Worm (Caenorhabditis elegans): ENCODE data around the gene mdl-1.
A peak's percentile ranks its signal among the peaks of the same experiment; 100 is the strongest.

mdl-1 gene

DNA sequence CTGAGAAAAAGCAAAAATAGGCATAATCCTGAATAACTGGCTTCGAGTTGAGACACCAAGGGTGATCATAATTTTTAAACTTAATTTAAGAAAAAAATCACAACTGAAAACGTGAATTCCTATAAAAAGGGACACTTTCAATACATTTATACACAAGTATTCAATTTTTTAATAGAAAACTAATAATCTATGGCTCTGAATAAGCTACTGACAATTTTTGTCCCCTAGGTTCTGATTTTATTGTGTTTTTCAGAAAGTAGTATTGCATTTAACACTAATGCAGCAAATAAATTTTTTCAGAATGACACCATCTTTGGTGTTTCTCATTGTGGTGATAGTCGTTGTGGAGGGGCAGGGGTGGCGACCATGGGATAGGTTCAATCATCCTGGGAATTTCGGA, 28.9 kb upstream of the mdl-1 start, which contains the start of gene nas-11:
nas-11 (plus strand) TSS at position 301 of the 400 bp plus-strand sequence.
- TF ChIP-seq B0261.1 (tag; optimal IDR thresholded peaks at IDR 0.05) (no peak), snpc-1.3 (tag; optimal IDR thresholded peaks at IDR 0.05; ENCODE audit: insufficient read depth) (no peak), D2030.7 (GFP tag; IDR thresholded peaks at IDR 0.05) (no peak)

DNA sequence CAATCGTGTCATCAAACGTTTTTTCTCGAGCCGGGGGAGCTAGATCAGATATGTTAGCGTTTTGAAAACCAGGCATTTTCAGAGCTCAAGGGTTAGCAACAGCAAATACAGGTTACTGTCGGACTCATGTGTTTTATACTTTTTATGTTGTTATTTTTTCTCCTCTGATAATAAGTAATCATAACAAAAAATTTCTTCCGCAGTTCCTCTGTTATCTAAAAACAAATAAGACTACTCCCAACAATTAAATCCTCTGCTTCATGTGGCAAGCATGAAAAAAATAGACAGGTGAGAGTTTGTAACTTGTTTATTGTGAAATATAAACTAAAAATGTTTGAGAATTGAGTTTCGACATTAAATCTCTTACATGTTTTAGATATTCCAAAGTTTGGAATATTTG, 23.6 kb upstream of the mdl-1 start, which contains the start of gene smf-2:
smf-2 (minus strand) TSS at position 101 of the 400 bp plus-strand sequence.
- TF ChIP-seq nfya-1 (tag; optimal IDR thresholded peaks at IDR 0.05; ENCODE audit: borderline replicate concordance, insufficient read depth) (no peak), gei-17 (GFP tag; optimal IDR thresholded peaks at IDR 0.05) (no peak), pbrm-1 (GFP tag; IDR thresholded peaks at IDR 0.05) (no peak), mxl-1 (tag; optimal IDR thresholded peaks at IDR 0.05) (no peak), nhr-27 (tag; optimal IDR thresholded peaks at IDR 0.05) (no peak), zim-3 (tag; optimal IDR thresholded peaks at IDR 0.05) (no peak), nhr-80 (tag; optimal IDR thresholded peaks at IDR 0.05) (no peak), F55B11.4 (tag; optimal IDR thresholded peaks at IDR 0.05; ENCODE audit: borderline replicate concordance, insufficient read depth) (no peak)

ce11 chrX:6722966-6723365, 19.2 kb upstream of the mdl-1 start, which contains the start of gene smf-1:
Gene smf-1, minus strand, starts transcription at chrX:6723066.
- TF ChIP-seq madf-3 (GFP tag; IDR thresholded peaks at IDR 0.05), result no peak
- peak; percentile 16; the same call in 1 of the 2 replicates for TF ChIP-seq nfyb-1 (GFP tag; IDR thresholded peaks at IDR 0.05)

DNA sequence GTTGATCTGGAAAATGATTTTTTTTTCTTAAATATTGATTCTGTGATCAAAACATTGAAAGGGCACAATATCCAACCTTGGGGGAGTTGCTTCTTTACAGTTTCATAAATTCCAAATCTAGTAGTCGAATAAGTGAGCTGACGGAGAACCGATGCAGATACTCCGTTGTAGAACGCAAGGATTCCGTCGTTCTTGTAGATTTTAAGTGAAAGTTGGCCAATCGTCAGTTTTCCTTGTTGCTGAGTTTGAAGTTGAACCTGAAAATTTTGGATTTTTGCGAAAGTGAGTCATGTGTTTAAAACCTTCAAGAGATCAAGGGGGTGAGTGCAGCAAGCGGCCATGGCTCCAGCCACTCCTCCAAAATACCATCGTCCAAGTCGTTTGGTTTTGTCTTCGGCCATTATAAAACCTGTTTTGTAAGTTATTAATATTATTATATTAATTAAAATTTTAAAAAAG, 16.9 kb upstream of the mdl-1 start, which contains the start of gene slc-25A10:
slc-25A10 (minus strand) TSS at position 409 of the 459 bp plus-strand sequence.
- no peak for TF ChIP-seq tbx-9 (tag; optimal IDR thresholded peaks at IDR 0.05; ENCODE audit: borderline replicate concordance)
- no peak for TF ChIP-seq repo-1 (tag; optimal IDR thresholded peaks at IDR 0.05)
- TF ChIP-seq nhr-120 (GFP tag; IDR thresholded peaks at IDR 0.05), result no peak
- TF ChIP-seq F37B4.10 (GFP tag; IDR thresholded peaks at IDR 0.05), result no peak
- no peak for TF ChIP-seq ztf-6 (GFP tag; IDR thresholded peaks at IDR 0.05)
- TF ChIP-seq xnd-1 (tag; optimal IDR thresholded peaks at IDR 0.05), result no peak
- TF ChIP-seq unc-62 (GFP tag; optimal IDR thresholded peaks at IDR 0.05), result no peak
- no peak for TF ChIP-seq snpc-1.1 (tag; optimal IDR thresholded peaks at IDR 0.05; ENCODE audit: insufficient read depth)
- TF ChIP-seq Y79H2A.3 (GFP tag; conservative IDR thresholded peaks at IDR 0.05), result no peak
- TF ChIP-seq lir-1 (GFP tag; conservative IDR thresholded peaks at IDR 0.05), result no peak
- no peak for TF ChIP-seq let-607 (tag; optimal IDR thresholded peaks at IDR 0.05)
- no peak for TF ChIP-seq nfya-1 (tag; optimal IDR thresholded peaks at IDR 0.05; ENCODE audit: borderline replicate concordance, insufficient read depth)
- TF ChIP-seq hlh-12 (tag; optimal IDR thresholded peaks at IDR 0.05), result no peak
- TF ChIP-seq dpl-1 (GFP tag; optimal IDR thresholded peaks at IDR 0.05), result no peak
- TF ChIP-seq nfyb-1 (GFP tag; IDR thresholded peaks at IDR 0.05), result no peak
- no peak for TF ChIP-seq dox-1 (GFP tag; IDR thresholded peaks at IDR 0.05)

DNA sequence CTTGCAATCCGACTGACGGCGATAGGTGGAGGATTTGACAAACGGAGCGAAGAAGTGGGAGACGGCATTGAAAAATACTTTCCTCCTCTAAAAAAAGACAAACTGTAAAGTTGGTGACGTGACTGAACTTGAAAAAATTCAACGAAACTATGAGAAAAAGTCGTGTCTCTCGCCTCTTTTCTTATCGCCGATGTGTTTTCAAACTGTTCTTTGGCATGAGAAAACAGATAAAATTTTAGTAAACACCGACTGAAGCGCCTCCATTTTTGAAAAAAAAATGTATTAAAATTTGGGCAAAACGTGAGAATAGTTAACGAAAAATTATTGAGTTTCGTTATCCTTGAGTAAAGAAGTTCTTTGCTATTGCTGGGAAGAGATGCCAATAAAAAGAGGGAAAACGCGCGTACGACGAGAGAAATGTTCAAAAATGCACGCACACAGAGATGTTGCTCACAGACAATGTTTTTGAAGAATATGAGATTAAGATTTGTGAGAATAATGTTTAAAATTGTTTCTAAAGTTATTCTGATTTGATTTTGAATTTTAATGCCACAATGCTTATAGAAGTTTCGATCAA, 13.2 kb upstream of the mdl-1 start:
- TF ChIP-seq lin-40 (tag; optimal IDR thresholded peaks at IDR 0.05) (no peak), ztf-3 (GFP tag; optimal IDR thresholded peaks at IDR 0.05) (no peak), nhr-80 (tag; optimal IDR thresholded peaks at IDR 0.05) (peak; percentile 38), mel-28 (tag; optimal IDR thresholded peaks at IDR 0.05; ENCODE audit: borderline replicate concordance) (no peak)

Data from whole organism, young adult.